Fruit fly (Drosophila melanogaster) whole organism, prepupa: Measurements from ENCODE around the gene CapaR.
A peak's percentile ranks its signal among the peaks of the same experiment; 100 is the strongest.

Experiments
- Blimp-1 ChIP-seq: fragments of 200-800 bp; sonication (Bioruptor generic); optimal IDR thresholded peaks from 3 replicates; lab custom pipeline; 2017; ENCODE audit warnings: missing biosample characterization, missing genetic modification characterization, mild to moderate bottlenecking, moderate library complexity, missing genetic modification reagents
- CG10631 ChIP-seq: fragments of 200-800 bp; sonication (Bioruptor generic); optimal IDR thresholded peaks from 2 replicates; lab custom pipeline; 2016; ENCODE audit warnings: missing biosample characterization, missing genetic modification characterization
- CG10669 ChIP-seq: fragments of 200-800 bp; sonication (Bioruptor generic); optimal IDR thresholded peaks from 3 replicates; lab custom pipeline; 2018; ENCODE audit warnings: missing biosample characterization, mild to moderate bottlenecking, missing genetic modification characterization, moderate library complexity
- CG11294 ChIP-seq: fragments of 200-800 bp; sonication (Bioruptor generic); IDR thresholded peaks from 2 replicates; pipeline ENCODE4 v1.3.6; 2022; ENCODE audit warnings: missing biosample characterization, missing genetic modification characterization
- CG11762 ChIP-seq: fragments of 200-800 bp; sonication (Bioruptor generic); optimal IDR thresholded peaks from 3 replicates; lab custom pipeline; 2016; ENCODE audit warnings: missing biosample characterization, missing genetic modification characterization; ENCODE audit not compliant: insufficient read depth
- CG15336 ChIP-seq: fragments of 200-800 bp; sonication (Bioruptor generic); IDR thresholded peaks from 2 replicates; pipeline ENCODE4 v1.3.6; 2022; ENCODE audit warnings: missing biosample characterization, missing genetic modification characterization
- CG1621 ChIP-seq: fragments of 200-800 bp; sonication (Bioruptor generic); optimal IDR thresholded peaks from 3 replicates; lab custom pipeline; 2018; ENCODE audit warnings: missing biosample characterization, mild to moderate bottlenecking, missing genetic modification characterization
- CG16779 ChIP-seq: fragments of 200-800 bp; sonication (Bioruptor generic); optimal IDR thresholded peaks from 3 replicates; lab custom pipeline; 2017; ENCODE audit warnings: missing biosample characterization, mild to moderate bottlenecking, missing genetic modification characterization
- CG34406 ChIP-seq: fragments of 200-800 bp; sonication (Bioruptor generic); optimal IDR thresholded peaks from 3 replicates; lab custom pipeline; 2016; ENCODE audit warnings: missing biosample characterization, missing genetic modification characterization
- CG4318 ChIP-seq: fragments of 200-800 bp; sonication (Bioruptor generic); optimal IDR thresholded peaks from 3 replicates; lab custom pipeline; 2017; ENCODE audit warnings: missing biosample characterization, mild to moderate bottlenecking, missing genetic modification characterization
- CG6163 ChIP-seq: fragments of 200-800 bp; sonication (Bioruptor generic); IDR thresholded peaks from 3 replicates; pipeline ENCODE4 v1.3.6; 2022; ENCODE audit warnings: missing biosample characterization, missing genetic modification characterization
- CG6792 ChIP-seq: fragments of 200-800 bp; sonication (Bioruptor generic); optimal IDR thresholded peaks from 3 replicates; lab custom pipeline; 2016; ENCODE audit warnings: missing biosample characterization, missing genetic modification characterization
- CG6808 ChIP-seq: fragments of 200-800 bp; sonication (Bioruptor generic); optimal IDR thresholded peaks from 3 replicates; lab custom pipeline; 2017; ENCODE audit warnings: missing biosample characterization, missing genetic modification characterization, mild to moderate bottlenecking, moderate library complexity, missing genetic modification reagents
- CG8119 ChIP-seq: fragments of 200-800 bp; sonication (Bioruptor generic); IDR thresholded peaks from 3 replicates; pipeline ENCODE4 v1.3.6; 2022; ENCODE audit warnings: missing biosample characterization, missing genetic modification characterization
- CG8319 ChIP-seq: fragments of 200-800 bp; sonication (Bioruptor generic); optimal IDR thresholded peaks from 3 replicates; lab custom pipeline; 2016; ENCODE audit warnings: missing biosample characterization, missing genetic modification characterization
- Eip78C ChIP-seq: fragments of 200-800 bp; sonication (Bioruptor generic); peaks from one replicate; lab custom pipeline; 2016; ENCODE audit warnings: missing biosample characterization, missing genetic modification characterization
- Ets21C ChIP-seq: fragments of 200-800 bp; sonication (Bioruptor generic); optimal IDR thresholded peaks from 3 replicates; lab custom pipeline; 2016; ENCODE audit warnings: missing biosample characterization, missing genetic modification characterization
- Ets96B ChIP-seq: fragments of 200-800 bp; optimal IDR thresholded peaks from 2 replicates; lab custom pipeline; 2019; ENCODE audit warnings: missing biosample characterization, mild to moderate bottlenecking, missing genetic modification characterization, moderate library complexity
- Gug ChIP-seq: fragments of 200-800 bp; sonication (Bioruptor generic); IDR thresholded peaks from 2 replicates; pipeline ENCODE4 v1.3.6; 2022; ENCODE audit warnings: missing biosample characterization, missing genetic modification characterization
- Hr38 ChIP-seq: sonication (Bioruptor generic); optimal IDR thresholded peaks from 2 replicates; lab custom pipeline; 2016; ENCODE audit warnings: missing biosample characterization, missing genetic modification characterization
- Hr4 ChIP-seq: fragments of 200-800 bp; sonication (Bioruptor generic); optimal IDR thresholded peaks from 3 replicates; lab custom pipeline; 2016; ENCODE audit warnings: missing biosample characterization, missing genetic modification characterization
- Lpt ChIP-seq: fragments of 200-800 bp; sonication (Bioruptor generic); optimal IDR thresholded peaks from 3 replicates; lab custom pipeline; 2016; ENCODE audit warnings: missing biosample characterization, missing genetic modification characterization
- Met ChIP-seq: fragments of 200-800 bp; sonication (Bioruptor generic); optimal IDR thresholded peaks from 3 replicates; lab custom pipeline; 2016; ENCODE audit warnings: missing biosample characterization, missing genetic modification characterization
- OdsH ChIP-seq: fragments of 200-800 bp; sonication (Bioruptor generic); optimal IDR thresholded peaks from 3 replicates; lab custom pipeline; 2016; ENCODE audit warnings: missing biosample characterization, missing genetic modification characterization
- Smox ChIP-seq: fragments of 200-800 bp; sonication (Bioruptor generic); optimal IDR thresholded peaks from 3 replicates; lab custom pipeline; 2016; ENCODE audit warnings: missing biosample characterization, missing genetic modification characterization
- Sox102F ChIP-seq: fragments of 200-800 bp; sonication (Bioruptor generic); optimal IDR thresholded peaks from 2 replicates; lab custom pipeline; 2016; ENCODE audit warnings: missing biosample characterization, mild to moderate bottlenecking, missing genetic modification characterization
- Sox14 ChIP-seq: fragments of 200-800 bp; sonication (Bioruptor generic); optimal IDR thresholded peaks from 3 replicates; lab custom pipeline; 2016; ENCODE audit warnings: missing biosample characterization, missing genetic modification characterization
- acj6 ChIP-seq: fragments of 200-800 bp; sonication (Bioruptor generic); optimal IDR thresholded peaks from 3 replicates; lab custom pipeline; 2016; ENCODE audit warnings: missing biosample characterization, missing genetic modification characterization
- cyc ChIP-seq: fragments of 200-800 bp; sonication (Bioruptor generic); optimal IDR thresholded peaks from 3 replicates; lab custom pipeline; 2016; ENCODE audit warnings: missing biosample characterization, missing genetic modification characterization
- dac ChIP-seq: fragments of 200-800 bp; sonication (Bioruptor generic); optimal IDR thresholded peaks from 2 replicates; lab custom pipeline; 2017; ENCODE audit warnings: missing biosample characterization, mild to moderate bottlenecking, missing genetic modification characterization
- dsx ChIP-seq: fragments of 200-800 bp; optimal IDR thresholded peaks from 3 replicates; lab custom pipeline; 2019; ENCODE audit warnings: missing biosample characterization, mild to moderate bottlenecking, missing genetic modification characterization, moderate library complexity; ENCODE audit not compliant: poor library complexity, severe bottlenecking
- eg ChIP-seq: fragments of 200-800 bp; sonication (Bioruptor generic); IDR thresholded peaks from 3 replicates; pipeline ENCODE4 v1.3.6; 2022; ENCODE audit warnings: missing biosample characterization, missing genetic modification characterization
- esn ChIP-seq: fragments of 200-800 bp; sonication (Bioruptor generic); optimal IDR thresholded peaks from 2 replicates; lab custom pipeline; 2016; ENCODE audit warnings: missing biosample characterization, mild to moderate bottlenecking, missing genetic modification characterization, moderate library complexity
- fd85E ChIP-seq: fragments of 200-800 bp; sonication (Bioruptor generic); optimal IDR thresholded peaks from 3 replicates; lab custom pipeline; 2016; ENCODE audit warnings: missing biosample characterization, missing genetic modification characterization
- spab ChIP-seq: fragments of 200-800 bp; sonication (Bioruptor generic); optimal IDR thresholded peaks from 2 replicates; lab custom pipeline; 2017; ENCODE audit warnings: missing biosample characterization, mild to moderate bottlenecking, missing genetic modification characterization, missing genetic modification reagents
- ss ChIP-seq, 2 experiments: fragments of 200-800 bp; sonication (Bioruptor generic); optimal IDR thresholded peaks; 2 replicates in 1 of 2; 3 replicates in 1 of 2; lab custom pipeline; 2017 to 2018; ENCODE audit warnings: mild to moderate bottlenecking in 2 of 2, missing biosample characterization in 2 of 2, missing genetic modification characterization in 2 of 2, moderate library complexity in 1 of 2
- svp ChIP-seq: fragments of 200-800 bp; sonication (Bioruptor generic); peaks from one replicate; lab custom pipeline; 2016; ENCODE audit warnings: missing biosample characterization, missing genetic modification characterization
- vri ChIP-seq: fragments of 200-800 bp; sonication (Bioruptor generic); optimal IDR thresholded peaks from 3 replicates; lab custom pipeline; 2016; ENCODE audit warnings: missing biosample characterization, mild to moderate bottlenecking, missing genetic modification characterization

The CapaR gene

dm6 chr3L:21568848-21569372 lies 6.9 kb upstream of the CapaR start, which contains the start of the genes CRIF and SMC5 (continued):
- TF ChIP-seq CG1621 (tag; lab: Kevin White, UChicago): no peak
- TF ChIP-seq dsx (GFP tag; lab: Kevin White, UChicago): no peak
- no peak for TF ChIP-seq ss (GFP tag; optimal IDR thresholded peaks at IDR 0.05; lab: Kevin White, UChicago)
- 0 out of 3 replicates have a peak, but pooled peaks have one; percentile 47 for TF ChIP-seq CG8119 (GFP tag; lab: Robert Waterston, UW)
- no peak for TF ChIP-seq Sox14 (GFP tag; lab: Kevin White, UChicago)
- 0 out of 2 replicates have a peak, but pooled peaks have one; percentile 16 for TF ChIP-seq CG15336 (GFP tag; lab: Robert Waterston, UW)
- TF ChIP-seq spab (GFP tag; lab: Kevin White, UChicago): no peak
- TF ChIP-seq eg (GFP tag; lab: Robert Waterston, UW): no peak
- peak; percentile 71 for TF ChIP-seq esn
- peak; percentile 0 for TF ChIP-seq CG11762 (GFP tag; lab: Kevin White, UChicago)
- TF ChIP-seq Ets21C: peak; percentile 52
- TF ChIP-seq Hr4 (GFP tag; lab: Kevin White, UChicago): peak; percentile 75
- TF ChIP-seq CG10631 (GFP tag; lab: Kevin White, UChicago): peak; percentile 60
- no peak for TF ChIP-seq CG6792 (GFP tag; lab: Kevin White, UChicago)
- no peak for TF ChIP-seq CG6163 (GFP tag; lab: Robert Waterston, UW)
- TF ChIP-seq Lpt (GFP tag; lab: Kevin White, UChicago): no peak
- TF ChIP-seq dac (GFP tag; lab: Kevin White, UChicago): no peak
- TF ChIP-seq CG11294: no peak; the same call in 1 of the 2 replicates
- no peak for TF ChIP-seq Gug (GFP tag; lab: Robert Waterston, UW)
- no peak for TF ChIP-seq Sox102F (GFP tag; lab: Kevin White, UChicago)
- TF ChIP-seq Hr38 (GFP tag; lab: Kevin White, UChicago): no peak
- no peak for TF ChIP-seq CG6808 (GFP tag; lab: Kevin White, UChicago)
- no peak for TF ChIP-seq Eip78C (GFP tag; lab: Kevin White, UChicago)
- TF ChIP-seq OdsH (GFP tag; lab: Kevin White, UChicago): no peak
- no peak for TF ChIP-seq Met (GFP tag; lab: Kevin White, UChicago)
- TF ChIP-seq CG8319 (GFP tag; lab: Kevin White, UChicago): peak; percentile 5
- no peak for TF ChIP-seq CG34406 (GFP tag; lab: Kevin White, UChicago)
- peak; percentile 63 for TF ChIP-seq acj6 (GFP tag; lab: Kevin White, UChicago)
- TF ChIP-seq Ets96B (tag; lab: Kevin White, UChicago): no peak

- TF ChIP-seq vri (GFP tag; lab: Kevin White, UChicago) (no peak), cyc (GFP tag; lab: Kevin White, UChicago) (no peak), CG4318 (no peak), CG10631 (GFP tag; lab: Kevin White, UChicago) (no peak), Hr38 (GFP tag; lab: Kevin White, UChicago) (no peak), CG1621 (tag; lab: Kevin White, UChicago) (no peak), OdsH (GFP tag; lab: Kevin White, UChicago) (no peak), Sox102F (GFP tag; lab: Kevin White, UChicago) (no peak)
- TF ChIP-seq, all 60 proteins: peak for 0
These were observed 6.3 kb upstream of the CapaR start for dm6 chr3L:21568254-21568653.

DNA sequence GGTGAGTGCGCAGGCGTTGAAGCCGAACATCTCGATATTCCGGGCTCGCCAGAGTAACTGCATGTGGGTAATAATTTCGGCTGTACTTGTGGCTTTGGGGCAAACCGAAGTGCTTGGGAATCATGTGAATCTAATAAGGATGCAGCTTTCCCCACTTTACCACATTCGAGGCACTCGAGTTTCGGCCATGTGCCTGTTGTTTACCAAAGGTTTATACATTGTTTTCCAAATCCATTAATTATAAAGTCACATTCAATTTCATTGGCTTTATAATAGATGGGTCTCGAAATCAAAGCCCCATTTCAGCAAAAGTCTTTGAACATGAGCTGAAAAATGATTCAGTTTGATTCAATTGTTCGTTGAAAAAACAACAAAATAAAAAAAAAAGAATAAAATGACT lies 3.1 kb upstream of the CapaR start, which contains the start of gene CG7634:
CG7634 (plus strand) TSS at position 301 of the 400 bp plus-strand sequence.
- TF ChIP-seq svp (GFP tag; lab: Kevin White, UChicago) (no peak), fd85E (no peak), Eip78C (GFP tag; lab: Kevin White, UChicago) (no peak), dsx (GFP tag; lab: Kevin White, UChicago) (no peak), spab (GFP tag; lab: Kevin White, UChicago) (no peak), CG8319 (GFP tag; lab: Kevin White, UChicago) (no peak), CG10669 (GFP tag; lab: Kevin White, UChicago) (no peak), Smox (no peak), Blimp-1 (GFP tag; lab: Kevin White, UChicago) (no peak), CG16779 (no peak)
